Fruit fly (Drosophila melanogaster): ENCODE data around the gene Tspo.

Tspo gene

DNA sequence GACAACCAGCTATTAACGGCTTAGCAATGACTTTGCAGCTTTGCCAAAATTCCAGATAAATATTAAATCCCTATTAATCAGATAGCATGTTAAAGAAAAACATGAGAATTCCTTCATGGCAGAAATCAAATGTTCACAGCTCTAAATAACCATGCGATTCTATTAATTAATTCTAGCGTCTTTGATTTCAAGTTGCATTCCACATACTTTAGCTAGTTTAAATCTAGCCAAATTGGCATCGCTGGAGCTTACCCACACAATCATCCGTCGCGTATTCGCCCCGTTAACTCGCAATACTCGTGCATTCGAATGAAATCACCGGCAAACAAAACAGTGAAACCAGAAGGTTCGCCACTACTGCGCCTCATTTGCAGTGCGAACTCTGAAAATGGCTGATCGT, at the start of gene Tspo:
Gene Tspo (plus strand): TSS at position 302 of the 400 bp plus-strand sequence.
- TF ChIP-seq pdm3 (GFP tag; optimal IDR thresholded peaks at IDR 0.05) (no peak), Gug (GFP tag; IDR thresholded peaks at IDR 0.05) (no peak), Hr38 (GFP tag; optimal IDR thresholded peaks at IDR 0.05) (no peak), Sox14 (GFP tag; optimal IDR thresholded peaks at IDR 0.05) (peak; percentile 4), Smox (GFP tag; optimal IDR thresholded peaks at IDR 0.05) (no peak), CG8319 (GFP tag; optimal IDR thresholded peaks at IDR 0.05) (no peak), svp (GFP tag) (peak; percentile 71), CG1621 (tag; optimal IDR thresholded peaks at IDR 0.05) (peak; percentile 63), CG6276 (GFP tag; optimal IDR thresholded peaks at IDR 0.05) (no peak), CG11902 (GFP tag; optimal IDR thresholded peaks at IDR 0.05) (no peak), ss (GFP tag; optimal IDR thresholded peaks at IDR 0.05) (peak; percentile 28 to 58), Eip78C (GFP tag) (peak; percentile 65)

dm6 chr2L:510534-511014, 48.8 kb upstream of the Tspo start:
- TF ChIP-seq fkh (GFP tag; optimal IDR thresholded peaks at IDR 0.05) (peak; percentile 98), Eip78C (GFP tag) (peak; percentile 88), Smox (GFP tag; optimal IDR thresholded peaks at IDR 0.05) (peak; percentile 72), achi (GFP tag; optimal IDR thresholded peaks at IDR 0.05) (peak; percentile 62), CG9139 (GFP tag; optimal IDR thresholded peaks at IDR 0.05) (peak; percentile 95), svp (GFP tag) (peak; percentile 92), Sox15 (GFP tag; optimal IDR thresholded peaks at IDR 0.05) (no peak), fd85E (GFP tag; optimal IDR thresholded peaks at IDR 0.05) (peak; percentile 80), vri (GFP tag; optimal IDR thresholded peaks at IDR 0.05) (peak; percentile 84), CG1621 (tag; optimal IDR thresholded peaks at IDR 0.05) (peak; percentile 88), Blimp-1 (GFP tag; optimal IDR thresholded peaks at IDR 0.05) (peak; percentile 81), topi (GFP tag; optimal IDR thresholded peaks at IDR 0.05) (peak; percentile 78), CG11762 (GFP tag; optimal IDR thresholded peaks at IDR 0.05; ENCODE audit: insufficient read depth) (peak; percentile 42), Ets96B (tag; optimal IDR thresholded peaks at IDR 0.05) (peak; percentile 84), net (GFP tag; optimal IDR thresholded peaks at IDR 0.05) (peak; percentile 74), CG8632 (GFP tag; optimal IDR thresholded peaks at IDR 0.05) (peak; percentile 77), eg (GFP tag; IDR thresholded peaks at IDR 0.05) (peak; percentile 43; the same call in 2 of the 3 replicates), spab (GFP tag; optimal IDR thresholded peaks at IDR 0.05) (peak; percentile 92), Eip93F (GFP tag; optimal IDR thresholded peaks at IDR 0.05) (peak; percentile 78), CG7368 (GFP tag; optimal IDR thresholded peaks at IDR 0.05) (peak; percentile 75), CG3919 (GFP tag; optimal IDR thresholded peaks at IDR 0.05) (peak; percentile 65), CG10669 (GFP tag; optimal IDR thresholded peaks at IDR 0.05) (peak; percentile 88), CG16779 (tag; optimal IDR thresholded peaks at IDR 0.05) (peak; percentile 85), CG10631 (GFP tag; optimal IDR thresholded peaks at IDR 0.05) (peak; percentile 58), CG34406 (GFP tag; optimal IDR thresholded peaks at IDR 0.05) (peak; percentile 80), Hr4 (GFP tag; optimal IDR thresholded peaks at IDR 0.05) (no peak), CG15336 (GFP tag; IDR thresholded peaks at IDR 0.05) (peak; percentile 46; the same call in 1 of the 2 replicates), CG11902 (GFP tag; optimal IDR thresholded peaks at IDR 0.05) (peak; percentile 12), Hr38 (GFP tag; optimal IDR thresholded peaks at IDR 0.05) (no peak), esn (GFP tag; optimal IDR thresholded peaks at IDR 0.05) (peak; percentile 75), CG6163 (GFP tag; IDR thresholded peaks at IDR 0.05) (peak; percentile 82), dac (GFP tag; optimal IDR thresholded peaks at IDR 0.05) (no peak), CG4318 (GFP tag; optimal IDR thresholded peaks at IDR 0.05) (no peak), dsx (GFP tag; optimal IDR thresholded peaks at IDR 0.05; ENCODE audit: poor library complexity, severe bottlenecking) (peak; percentile 92), salr (GFP tag; optimal IDR thresholded peaks at IDR 0.05) (peak in 1 of 2 experiments; percentile 34), fd59A (GFP tag; optimal IDR thresholded peaks at IDR 0.05) (peak; percentile 63), CG6276 (GFP tag; optimal IDR thresholded peaks at IDR 0.05) (peak; percentile 63), Met (GFP tag; optimal IDR thresholded peaks at IDR 0.05) (peak; percentile 77), CG8319 (GFP tag; optimal IDR thresholded peaks at IDR 0.05) (peak; percentile 55), pdm3 (GFP tag; optimal IDR thresholded peaks at IDR 0.05) (peak; percentile 54), OdsH (GFP tag; optimal IDR thresholded peaks at IDR 0.05) (peak; percentile 1), CG6854 (GFP tag; optimal IDR thresholded peaks at IDR 0.05) (peak; percentile 98), Ets21C (GFP tag; optimal IDR thresholded peaks at IDR 0.05) (no peak), CG8119 (GFP tag; IDR thresholded peaks at IDR 0.05) (peak; percentile 60), CG31627 (GFP tag; optimal IDR thresholded peaks at IDR 0.05) (no peak)
